Worm (Caenorhabditis elegans): ENCODE measurements around the gene cpg-4.

The cpg-4 gene

ce11 chrV:5975724-5976123 is 20.5 kb upstream of the cpg-4 start, which contains the start of gene acy-2:
acy-2 (plus strand) TSS chrV:5976024.
- TF ChIP-seq tbx-2 (tag; optimal IDR thresholded peaks at IDR 0.05): no peak

DNA sequence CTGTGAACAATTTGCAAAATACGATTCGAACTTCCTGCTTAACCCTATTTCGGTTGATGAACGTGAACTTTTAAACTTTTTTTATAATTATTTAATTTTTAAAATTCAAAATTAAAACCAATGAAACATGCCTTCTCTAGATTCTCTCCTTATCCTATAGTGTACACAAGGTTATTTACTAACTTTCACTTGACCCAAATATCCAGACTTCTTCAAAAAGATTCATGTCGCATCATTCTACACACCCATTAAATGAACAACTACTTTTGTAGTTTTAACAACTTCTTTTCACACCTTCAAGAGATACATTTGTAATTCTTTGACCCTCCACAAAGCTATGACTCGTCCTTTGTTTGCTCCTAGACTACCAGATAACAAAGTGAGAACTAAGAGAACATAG is 13.5 kb upstream of the cpg-4 start:
- TF ChIP-seq ceh-16 (tag; optimal IDR thresholded peaks at IDR 0.05): no peak
- no peak for TF ChIP-seq ztf-11 (tag; optimal IDR thresholded peaks at IDR 0.05)
- no peak for TF ChIP-seq nhr-28 (tag; optimal IDR thresholded peaks at IDR 0.05)
- no peak for TF ChIP-seq elt-1 (tag; optimal IDR thresholded peaks at IDR 0.05)
- peak; percentile 72 for TF ChIP-seq nhr-23 (tag; optimal IDR thresholded peaks at IDR 0.05)

DNA sequence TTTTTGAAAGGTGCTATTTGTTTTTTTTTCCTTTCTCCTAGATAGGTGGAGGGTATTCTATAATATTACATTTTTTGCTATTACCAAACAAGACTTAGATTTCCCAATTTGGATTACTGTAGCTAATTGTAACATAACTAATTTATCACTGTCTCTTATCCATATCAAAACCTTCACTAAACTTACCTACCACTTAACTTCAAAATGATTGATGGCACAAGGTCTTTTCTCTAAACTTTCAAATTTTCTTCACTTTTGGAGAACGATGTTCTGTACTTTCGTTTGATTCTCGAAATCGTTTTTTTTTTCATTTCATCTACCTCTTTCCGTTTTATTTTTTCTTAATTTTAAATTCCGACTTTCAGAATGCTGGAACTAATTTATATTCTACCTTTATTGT is 12.8 kb upstream of the cpg-4 start, which contains the start of gene dhs-16:
Gene dhs-16 (plus strand): TSS at position 366 of the 400 bp plus-strand sequence.
- no peak for TF ChIP-seq nhr-25 (tag; optimal IDR thresholded peaks at IDR 0.05)
- no peak for TF ChIP-seq mdl-1 (tag; optimal IDR thresholded peaks at IDR 0.05)
- no peak for TF ChIP-seq nhr-67 (tag; optimal IDR thresholded peaks at IDR 0.05)
- no peak for TF ChIP-seq nhr-43 (tag; optimal IDR thresholded peaks at IDR 0.05; ENCODE audit: poor library complexity, severe bottlenecking)
- TF ChIP-seq tbx-2 (tag; optimal IDR thresholded peaks at IDR 0.05): no peak
- TF ChIP-seq aly-2 (tag; optimal IDR thresholded peaks at IDR 0.05): no peak
- TF ChIP-seq elt-1 (tag; optimal IDR thresholded peaks at IDR 0.05): no peak
- TF ChIP-seq mml-1 (tag; optimal IDR thresholded peaks at IDR 0.05): no peak
- TF ChIP-seq nhr-76 (tag; optimal IDR thresholded peaks at IDR 0.05): no peak
- no peak for TF ChIP-seq eor-1 (tag; optimal IDR thresholded peaks at IDR 0.05)
- no peak for TF ChIP-seq ztf-11 (tag; optimal IDR thresholded peaks at IDR 0.05)
- TF ChIP-seq ama-1 (optimal IDR thresholded peaks at IDR 0.05): no peak
- no peak for TF ChIP-seq ceh-9 (tag; optimal IDR thresholded peaks at IDR 0.05)
- no peak for TF ChIP-seq ceh-28 (tag; optimal IDR thresholded peaks at IDR 0.05)
- TF ChIP-seq elt-3 (tag; optimal IDR thresholded peaks at IDR 0.05): no peak

ce11 chrV:5984244-5984643 is 12.0 kb upstream of the cpg-4 start:
- TF ChIP-seq nhr-67 (tag; optimal IDR thresholded peaks at IDR 0.05) (no peak), nhr-76 (tag; optimal IDR thresholded peaks at IDR 0.05) (no peak), tbx-2 (tag; optimal IDR thresholded peaks at IDR 0.05) (no peak), nhr-23 (tag; optimal IDR thresholded peaks at IDR 0.05) (no peak), egl-27 (tag; optimal IDR thresholded peaks at IDR 0.05) (no peak), lin-15B (tag; optimal IDR thresholded peaks at IDR 0.05) (no peak)

ce11 chrV:5986755-5987154 is 9.5 kb upstream of the cpg-4 start, which contains the start of gene C10F3.7:
C10F3.7 (minus strand) TSS chrV:5986855.
- TF ChIP-seq elt-1 (tag; optimal IDR thresholded peaks at IDR 0.05) (no peak), daf-12 (tag; optimal IDR thresholded peaks at IDR 0.05) (no peak), ztf-11 (tag; optimal IDR thresholded peaks at IDR 0.05) (no peak), fos-1 (tag; optimal IDR thresholded peaks at IDR 0.05) (no peak), nhr-25 (tag; optimal IDR thresholded peaks at IDR 0.05) (no peak), nhr-11 (tag; optimal IDR thresholded peaks at IDR 0.05) (no peak), jun-1 (tag; optimal IDR thresholded peaks at IDR 0.05) (no peak), elt-3 (tag; optimal IDR thresholded peaks at IDR 0.05) (no peak), skn-1 (tag; optimal IDR thresholded peaks at IDR 0.05) (no peak), nhr-67 (tag; optimal IDR thresholded peaks at IDR 0.05) (no peak), fkh-10 (GFP tag; optimal IDR thresholded peaks at IDR 0.05) (no peak), lin-15B (tag; optimal IDR thresholded peaks at IDR 0.05) (no peak), ceh-82 (tag; optimal IDR thresholded peaks at IDR 0.05) (no peak), ZK546.5 (tag; optimal IDR thresholded peaks at IDR 0.05) (no peak), nhr-23 (tag; optimal IDR thresholded peaks at IDR 0.05) (no peak), nhr-76 (tag; optimal IDR thresholded peaks at IDR 0.05) (no peak), aly-2 (tag; optimal IDR thresholded peaks at IDR 0.05) (no peak), unc-39 (tag; optimal IDR thresholded peaks at IDR 0.05) (no peak)

DNA sequence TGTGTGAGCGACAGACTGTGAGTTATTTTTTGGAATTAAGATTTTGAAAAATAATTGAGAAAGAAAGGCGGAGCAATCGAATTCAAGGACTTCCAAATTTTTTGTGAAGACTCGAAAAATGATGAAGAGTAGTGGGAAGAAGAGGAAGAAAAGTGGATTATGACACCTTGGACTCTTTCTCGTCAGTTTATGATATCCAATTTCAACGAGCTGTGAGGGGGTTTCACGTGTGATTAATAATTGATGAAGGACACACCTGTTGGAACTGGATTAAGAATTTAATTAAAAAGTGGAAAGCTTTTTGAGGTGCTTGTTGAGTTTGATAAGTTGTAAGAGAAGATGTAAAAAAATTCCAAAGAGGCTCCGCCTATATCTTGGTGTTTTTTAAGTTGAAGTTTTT is 5.8 kb upstream of the cpg-4 start, which contains the start of gene fut-8:
Gene fut-8 (minus strand): TSS at position 101 of the 400 bp plus-strand sequence.
- TF ChIP-seq nhr-237 (tag; optimal IDR thresholded peaks at IDR 0.05) (no peak), nfya-1 (tag; optimal IDR thresholded peaks at IDR 0.05; ENCODE audit: insufficient read depth) (no peak), daf-12 (tag; optimal IDR thresholded peaks at IDR 0.05) (no peak), lsy-12 (tag; optimal IDR thresholded peaks at IDR 0.05) (no peak), aly-2 (tag; optimal IDR thresholded peaks at IDR 0.05) (no peak), elt-2 (tag; optimal IDR thresholded peaks at IDR 0.05) (no peak), hmg-11 (tag; optimal IDR thresholded peaks at IDR 0.05) (no peak), elt-1 (tag; optimal IDR thresholded peaks at IDR 0.05) (no peak), nhr-67 (tag; optimal IDR thresholded peaks at IDR 0.05) (no peak), egl-5 (tag; optimal IDR thresholded peaks at IDR 0.05) (no peak), ceh-9 (tag; optimal IDR thresholded peaks at IDR 0.05) (no peak), nhr-12 (tag; optimal IDR thresholded peaks at IDR 0.05) (no peak), R02D3.7 (tag; optimal IDR thresholded peaks at IDR 0.05) (no peak), eor-1 (tag; optimal IDR thresholded peaks at IDR 0.05) (no peak), ceh-82 (tag; optimal IDR thresholded peaks at IDR 0.05) (no peak)
